1 fruit fly cellular context compared by ENCODE assay signal in genomic region chr3L:13030055-13030634, dm6.
A peak's percentile ranks its signal among the peaks of the same experiment; 100 is the strongest.
TF ChIP-seq lines count a peak whose summit lies in the region.

No protein-coding gene starts in this region.

TF ChIP-seq in whole organism, embryonic, 481 proteins besides CTCF, POLR2A, EP300 and RAD21 (continued from another document):
- TF ChIP-seq gfzf (GFP tag; optimal IDR thresholded peaks at IDR 0.05; lab: Kevin White, UChicago), result no peak
- no peak for TF ChIP-seq Sry-β (GFP tag; optimal IDR thresholded peaks at IDR 0.05; lab: Kevin White, UChicago)
- peak; percentile 15 for TF ChIP-seq nmo (GFP tag; optimal IDR thresholded peaks at IDR 0.05; lab: Kevin White, UChicago)
- no peak for TF ChIP-seq Ravus (GFP tag; IDR thresholded peaks at IDR 0.05; lab: Robert Waterston, UW)
- TF ChIP-seq fd64A (GFP tag; optimal IDR thresholded peaks at IDR 0.05; lab: Kevin White, UChicago), result no peak
- TF ChIP-seq CG8281 (tag; optimal IDR thresholded peaks at IDR 0.05; lab: Kevin White, UChicago), result no peak
- no peak for TF ChIP-seq CG14667 (GFP tag; IDR thresholded peaks at IDR 0.05; lab: Robert Waterston, UW)
- TF ChIP-seq nom (GFP tag; optimal IDR thresholded peaks at IDR 0.05; lab: Kevin White, UChicago), result no peak
- no peak for TF ChIP-seq sens-2 (GFP tag; IDR thresholded peaks at IDR 0.05; lab: Robert Waterston, UW)
- no peak for TF ChIP-seq CG30020 (tag; optimal IDR thresholded peaks at IDR 0.05; lab: Kevin White, UChicago)
- no peak for TF ChIP-seq en (GFP tag; optimal IDR thresholded peaks at IDR 0.05; lab: Kevin White, UChicago)
- TF ChIP-seq CG6689 (GFP tag; IDR thresholded peaks at IDR 0.05; lab: Robert Waterston, UW), result no peak
- no peak for TF ChIP-seq Dip3 (GFP tag; optimal IDR thresholded peaks at IDR 0.05; lab: Kevin White, UChicago)
- no peak for TF ChIP-seq CG6854 (GFP tag; optimal IDR thresholded peaks at IDR 0.05; lab: Kevin White, UChicago)
- TF ChIP-seq Nf-YB (GFP tag; optimal IDR thresholded peaks at IDR 0.05; lab: Kevin White, UChicago), result no peak
- TF ChIP-seq onecut (GFP tag; IDR thresholded peaks at IDR 0.05; lab: Robert Waterston, UW), result no peak
- TF ChIP-seq Nf-YC (tag; optimal IDR thresholded peaks at IDR 0.05; lab: Kevin White, UChicago), result no peak
- TF ChIP-seq CG18619 (GFP tag; optimal IDR thresholded peaks at IDR 0.05; lab: Kevin White, UChicago), result no peak
- no peak for TF ChIP-seq Ptx1 (GFP tag; IDR thresholded peaks at IDR 0.05; lab: Robert Waterston, UW)
- TF ChIP-seq Doc2 (GFP tag; IDR thresholded peaks at IDR 0.05; lab: Robert Waterston, UW), result no peak
- TF ChIP-seq h (optimal IDR thresholded peaks at IDR 0.05; lab: Kevin White, UChicago), result no peak
- no peak for TF ChIP-seq Mes4 (GFP tag; optimal IDR thresholded peaks at IDR 0.05; lab: Kevin White, UChicago)
- TF ChIP-seq CG2712 (tag; optimal IDR thresholded peaks at IDR 0.05; lab: Kevin White, UChicago), result peak; percentile 41
- TF ChIP-seq prd (optimal IDR thresholded peaks at IDR 0.05; lab: Kevin White, UChicago), result no peak
- TF ChIP-seq prd (GFP tag; IDR thresholded peaks at IDR 0.05; lab: Robert Waterston, UW), result peak; percentile 39; the same call in 1 of the 3 replicates
- TF ChIP-seq CG3065 (GFP tag; optimal IDR thresholded peaks at IDR 0.05; lab: Kevin White, UChicago), result no peak
- peak; percentile 79 for TF ChIP-seq Ets65A (GFP tag; lab: Kevin White, UChicago)
- TF ChIP-seq chif (GFP tag; optimal IDR thresholded peaks at IDR 0.05; lab: Kevin White, UChicago), result no peak
- no peak for TF ChIP-seq Deaf1 (tag; optimal IDR thresholded peaks at IDR 0.05; lab: Kevin White, UChicago)
- no peak for TF ChIP-seq CG14014 (GFP tag; IDR thresholded peaks at IDR 0.05; lab: Robert Waterston, UW)
- TF ChIP-seq psq (GFP tag; optimal IDR thresholded peaks at IDR 0.05; lab: Kevin White, UChicago), result no peak
- TF ChIP-seq Dref (GFP tag; IDR thresholded peaks at IDR 0.05; lab: Robert Waterston, UW), result no peak
- TF ChIP-seq tap (tag; optimal IDR thresholded peaks at IDR 0.05; lab: Kevin White, UChicago), result no peak
- no peak for TF ChIP-seq CG6272 (GFP tag; IDR thresholded peaks at IDR 0.05; lab: Robert Waterston, UW)
- peak; percentile 7 for TF ChIP-seq CG9817 (tag; optimal IDR thresholded peaks at IDR 0.05; lab: Kevin White, UChicago)
- no peak for TF ChIP-seq CG5953 (GFP tag; IDR thresholded peaks at IDR 0.05; lab: Robert Waterston, UW)
- TF ChIP-seq Mrtf (GFP tag; IDR thresholded peaks at IDR 0.05; lab: Robert Waterston, UW), result no peak
- TF ChIP-seq p53 (GFP tag; optimal IDR thresholded peaks at IDR 0.05; lab: Kevin White, UChicago), result no peak
- TF ChIP-seq CG11560 (tag; IDR thresholded peaks at IDR 0.05; lab: Robert Waterston, UW), result no peak
- TF ChIP-seq NFAT (GFP tag; IDR thresholded peaks at IDR 0.05; lab: Robert Waterston, UW), result no peak
- peak; percentile 47 for TF ChIP-seq Oli (tag; optimal IDR thresholded peaks at IDR 0.05; lab: Kevin White, UChicago)
- no peak for TF ChIP-seq gsb-n (tag; optimal IDR thresholded peaks at IDR 0.05; lab: Kevin White, UChicago)
- TF ChIP-seq CG7928 (GFP tag; optimal IDR thresholded peaks at IDR 0.05; lab: Kevin White, UChicago), result no peak
- TF ChIP-seq BtbVII (GFP tag; optimal IDR thresholded peaks at IDR 0.05; lab: Kevin White, UChicago), result no peak
- TF ChIP-seq caup (GFP tag; optimal IDR thresholded peaks at IDR 0.05; lab: Kevin White, UChicago; ENCODE audit: severe bottlenecking), result no peak
- no peak for TF ChIP-seq CG10209 (GFP tag; optimal IDR thresholded peaks at IDR 0.05; lab: Kevin White, UChicago)
- TF ChIP-seq Sox102F (GFP tag; optimal IDR thresholded peaks at IDR 0.05; lab: Kevin White, UChicago), result peak; percentile 56
- no peak for TF ChIP-seq ems (GFP tag; optimal IDR thresholded peaks at IDR 0.05; lab: Kevin White, UChicago)
- TF ChIP-seq CG10565 (GFP tag; optimal IDR thresholded peaks at IDR 0.05; lab: Kevin White, UChicago), result no peak
- no peak for TF ChIP-seq Meics (GFP tag; optimal IDR thresholded peaks at IDR 0.05; lab: Kevin White, UChicago)
- TF ChIP-seq Pdp1 (GFP tag; optimal IDR thresholded peaks at IDR 0.05; lab: Kevin White, UChicago), result peak in 1 of 2 experiments; percentile 16
- TF ChIP-seq slbo (GFP tag; IDR thresholded peaks at IDR 0.05; lab: Robert Waterston, UW), result peak; percentile 22; the same call in 1 of the 2 replicates
- TF ChIP-seq bigmax (GFP tag; optimal IDR thresholded peaks at IDR 0.05; lab: Kevin White, UChicago), result no peak
- TF ChIP-seq lmd (GFP tag; IDR thresholded peaks at IDR 0.05; lab: Robert Waterston, UW), result peak; percentile 31; the same call in 1 of the 2 replicates
- TF ChIP-seq CG12744 (GFP tag; optimal IDR thresholded peaks at IDR 0.05; lab: Kevin White, UChicago), result no peak
- TF ChIP-seq fd96Cb (tag; optimal IDR thresholded peaks at IDR 0.05; lab: Kevin White, UChicago), result peak; percentile 6
- TF ChIP-seq YL-1 (GFP tag; optimal IDR thresholded peaks at IDR 0.05; lab: Kevin White, UChicago), result no peak
- no peak for TF ChIP-seq CG3726 (GFP tag; IDR thresholded peaks at IDR 0.05; lab: Robert Waterston, UW)
- no peak for TF ChIP-seq CG11093 (GFP tag; IDR thresholded peaks at IDR 0.05; lab: Robert Waterston, UW)
- no peak for TF ChIP-seq gce (GFP tag; IDR thresholded peaks at IDR 0.05; lab: Robert Waterston, UW)
- no peak for TF ChIP-seq tio (GFP tag; optimal IDR thresholded peaks at IDR 0.05; lab: Kevin White, UChicago)
- TF ChIP-seq jigr1 (GFP tag; IDR thresholded peaks at IDR 0.05; lab: Robert Waterston, UW), result no peak
- no peak for TF ChIP-seq dan (GFP tag; IDR thresholded peaks at IDR 0.05; lab: Robert Waterston, UW)
- no peak for TF ChIP-seq CG11723 (GFP tag; optimal IDR thresholded peaks at IDR 0.05; lab: Kevin White, UChicago)
- TF ChIP-seq H2.0 (GFP tag; IDR thresholded peaks at IDR 0.05; lab: Robert Waterston, UW), result no peak
- TF ChIP-seq CG11456 (GFP tag; IDR thresholded peaks at IDR 0.05; lab: Robert Waterston, UW), result no peak
- no peak for TF ChIP-seq twi (tag; optimal IDR thresholded peaks at IDR 0.05; lab: Kevin White, UChicago)
- no peak for TF ChIP-seq CG4424 (GFP tag; optimal IDR thresholded peaks at IDR 0.05; lab: Kevin White, UChicago)
- TF ChIP-seq pros (GFP tag; optimal IDR thresholded peaks at IDR 0.05; lab: Kevin White, UChicago), result no peak
- no peak for TF ChIP-seq Trl (optimal IDR thresholded peaks at IDR 0.05; lab: Kevin White, UChicago)
- TF ChIP-seq Trl (GFP tag; optimal IDR thresholded peaks at IDR 0.05; lab: Kevin White, UChicago), result no peak
- TF ChIP-seq CG2116 (GFP tag; optimal IDR thresholded peaks at IDR 0.05; lab: Kevin White, UChicago), result no peak
- TF ChIP-seq Oaz (GFP tag; IDR thresholded peaks at IDR 0.05; lab: Robert Waterston, UW), result 0 out of 2 replicates have a peak, but pooled peaks have one; percentile 26
- peak; percentile 7 for TF ChIP-seq NfI (GFP tag; optimal IDR thresholded peaks at IDR 0.05; lab: Kevin White, UChicago)
- TF ChIP-seq Abd-B (GFP tag; optimal IDR thresholded peaks at IDR 0.05; lab: Kevin White, UChicago), result peak; percentile 37
- TF ChIP-seq mirr (GFP tag; optimal IDR thresholded peaks at IDR 0.05; lab: Kevin White, UChicago), result no peak
- no peak for TF ChIP-seq gcm2 (GFP tag; optimal IDR thresholded peaks at IDR 0.05; lab: Kevin White, UChicago)
- no peak for TF ChIP-seq CG14441 (GFP tag; IDR thresholded peaks at IDR 0.05; lab: Robert Waterston, UW)
- TF ChIP-seq CG3995 (GFP tag; optimal IDR thresholded peaks at IDR 0.05; lab: Kevin White, UChicago), result no peak
- no peak for TF ChIP-seq CG11085 (GFP tag; IDR thresholded peaks at IDR 0.05; lab: Robert Waterston, UW)
- TF ChIP-seq CG12391 (tag; optimal IDR thresholded peaks at IDR 0.05; lab: Kevin White, UChicago), result peak; percentile 20
- TF ChIP-seq Sry-δ (GFP tag; optimal IDR thresholded peaks at IDR 0.05; lab: Kevin White, UChicago), result no peak
- no peak for TF ChIP-seq HLH4C (GFP tag; IDR thresholded peaks at IDR 0.05; lab: Robert Waterston, UW; ENCODE audit: partially characterized antibody)
- TF ChIP-seq CG14710 (tag; optimal IDR thresholded peaks at IDR 0.05; lab: Kevin White, UChicago), result no peak
- no peak for TF ChIP-seq CG4360 (GFP tag; IDR thresholded peaks at IDR 0.05; lab: Robert Waterston, UW)
- TF ChIP-seq ssp (GFP tag; IDR thresholded peaks at IDR 0.05; lab: Robert Waterston, UW), result no peak
- no peak for TF ChIP-seq Hr39 (optimal IDR thresholded peaks at IDR 0.05; lab: Kevin White, UChicago)
- TF ChIP-seq zen2 (GFP tag; IDR thresholded peaks at IDR 0.05; lab: Robert Waterston, UW; ENCODE audit: partially characterized antibody), result no peak
- no peak for TF ChIP-seq chn (GFP tag; optimal IDR thresholded peaks at IDR 0.05; lab: Kevin White, UChicago)
